In the genomic region with DNA sequence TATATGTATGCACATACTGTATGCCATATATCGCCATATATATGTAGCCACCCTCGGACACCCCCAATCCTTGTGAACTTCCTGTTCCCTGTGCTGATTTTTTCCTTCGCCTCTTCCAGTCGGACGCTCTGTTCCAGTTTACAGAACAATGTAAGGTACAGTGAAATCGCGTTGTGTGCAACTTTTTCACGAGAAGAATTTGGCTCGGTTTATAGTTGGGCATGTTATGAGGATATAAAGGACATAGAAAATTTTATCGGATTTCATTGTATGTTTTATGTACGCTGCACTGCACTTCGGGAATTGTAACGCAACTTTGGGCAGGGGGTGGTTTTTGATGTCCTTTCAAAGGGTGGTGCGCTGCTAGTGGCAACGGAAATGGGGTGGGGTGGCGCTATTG, we compare ENCODE assay signal across 4 fruit fly cellular contexts.
TF ChIP-seq lines count a peak whose summit lies in the region.

No protein-coding gene starts in this region.

- TF ChIP-seq CTCF in whole organism, embryonic (GFP tag; optimal IDR thresholded peaks at IDR 0.05; lab: Kevin White, UChicago) = no peak

TF ChIP-seq in whole organism, embryonic, 481 proteins besides CTCF, POLR2A, EP300 and RAD21 (continues in another document):
- TF ChIP-seq sob (GFP tag; IDR thresholded peaks at IDR 0.05; lab: Robert Waterston, UW) = 0 out of 2 replicates have a peak, but pooled peaks have one; percentile 10
- TF ChIP-seq CG4404 (GFP tag; IDR thresholded peaks at IDR 0.05; lab: Robert Waterston, UW) = peak; percentile 15; the same call in 1 of the 2 replicates
- TF ChIP-seq Antp (GFP tag; optimal IDR thresholded peaks at IDR 0.05; lab: Kevin White, UChicago) = peak; percentile 29
- TF ChIP-seq CG2120 (GFP tag; optimal IDR thresholded peaks at IDR 0.05; lab: Kevin White, UChicago) = peak; percentile 52
- TF ChIP-seq dmrt99B (tag; optimal IDR thresholded peaks at IDR 0.05; lab: Kevin White, UChicago) = peak; percentile 43
- TF ChIP-seq CG2889 (GFP tag; IDR thresholded peaks at IDR 0.05; lab: Robert Waterston, UW) = no peak
- no peak for TF ChIP-seq Dad (GFP tag; optimal IDR thresholded peaks at IDR 0.05; lab: Kevin White, UChicago)
- peak; percentile 6 for TF ChIP-seq pum (GFP tag; optimal IDR thresholded peaks at IDR 0.05; lab: Kevin White, UChicago)
- 0 out of 2 replicates have a peak, but pooled peaks have one; percentile 24 for TF ChIP-seq ranshi (GFP tag; IDR thresholded peaks at IDR 0.05; lab: Robert Waterston, UW)
- TF ChIP-seq org-1 (GFP tag; optimal IDR thresholded peaks at IDR 0.05; lab: Kevin White, UChicago) = peak; percentile 10
- peak; percentile 22 for TF ChIP-seq CG13296 (GFP tag; optimal IDR thresholded peaks at IDR 0.05; lab: Kevin White, UChicago)
- TF ChIP-seq CG9609 (GFP tag; optimal IDR thresholded peaks at IDR 0.05; lab: Kevin White, UChicago) = no peak
- no peak for TF ChIP-seq B-H1 (GFP tag; IDR thresholded peaks at IDR 0.05; lab: Robert Waterston, UW)
- peak; percentile 22 for TF ChIP-seq tap (tag; optimal IDR thresholded peaks at IDR 0.05; lab: Kevin White, UChicago)
- TF ChIP-seq sd (tag; optimal IDR thresholded peaks at IDR 0.05; lab: Kevin White, UChicago) = peak; percentile 30
- peak; percentile 98 for TF ChIP-seq grau (tag; optimal IDR thresholded peaks at IDR 0.05; lab: Kevin White, UChicago)
- TF ChIP-seq CG5953 (GFP tag; IDR thresholded peaks at IDR 0.05; lab: Robert Waterston, UW) = 0 out of 2 replicates have a peak, but pooled peaks have one; percentile 21
- no peak for TF ChIP-seq ftz-f1 (GFP tag; optimal IDR thresholded peaks at IDR 0.05; lab: Kevin White, UChicago)
- peak; percentile 58 for TF ChIP-seq slbo (GFP tag; IDR thresholded peaks at IDR 0.05; lab: Robert Waterston, UW)
- peak in 1 of 2 experiments; percentile 52 for TF ChIP-seq Hr51 (GFP tag; optimal IDR thresholded peaks at IDR 0.05; lab: Kevin White, UChicago)

TF ChIP-seq in whole organism, prepupa, 60 proteins besides CTCF, POLR2A, EP300 and RAD21 (continues in another document):
- no peak for TF ChIP-seq CG6808 (GFP tag; optimal IDR thresholded peaks at IDR 0.05; lab: Kevin White, UChicago)
- TF ChIP-seq CG6854 (GFP tag; optimal IDR thresholded peaks at IDR 0.05; lab: Kevin White, UChicago) = no peak
- no peak for TF ChIP-seq topi (GFP tag; optimal IDR thresholded peaks at IDR 0.05; lab: Kevin White, UChicago)
- TF ChIP-seq CG32006 (GFP tag; optimal IDR thresholded peaks at IDR 0.05; lab: Kevin White, UChicago) = peak; percentile 10
- no peak for TF ChIP-seq CG4318 (GFP tag; optimal IDR thresholded peaks at IDR 0.05; lab: Kevin White, UChicago)
- TF ChIP-seq acj6 (GFP tag; optimal IDR thresholded peaks at IDR 0.05; lab: Kevin White, UChicago) = no peak
- no peak for TF ChIP-seq Blimp-1 (GFP tag; optimal IDR thresholded peaks at IDR 0.05; lab: Kevin White, UChicago)
- no peak for TF ChIP-seq CG6276 (GFP tag; optimal IDR thresholded peaks at IDR 0.05; lab: Kevin White, UChicago)
- TF ChIP-seq Ets21C (GFP tag; optimal IDR thresholded peaks at IDR 0.05; lab: Kevin White, UChicago) = no peak
- TF ChIP-seq Hr39 (GFP tag; optimal IDR thresholded peaks at IDR 0.05; lab: Kevin White, UChicago) = no peak
- TF ChIP-seq achi (GFP tag; optimal IDR thresholded peaks at IDR 0.05; lab: Kevin White, UChicago) = no peak
- TF ChIP-seq CG1621 (tag; optimal IDR thresholded peaks at IDR 0.05; lab: Kevin White, UChicago) = no peak
- TF ChIP-seq svp (GFP tag; lab: Kevin White, UChicago) = no peak
- TF ChIP-seq eg (GFP tag; IDR thresholded peaks at IDR 0.05; lab: Robert Waterston, UW) = no peak
- TF ChIP-seq CG11762 (GFP tag; optimal IDR thresholded peaks at IDR 0.05; lab: Kevin White, UChicago; ENCODE audit: insufficient read depth) = no peak
- TF ChIP-seq salr (GFP tag; optimal IDR thresholded peaks at IDR 0.05; lab: Kevin White, UChicago) = no peak
- no peak for TF ChIP-seq Lpt (GFP tag; optimal IDR thresholded peaks at IDR 0.05; lab: Kevin White, UChicago)
- TF ChIP-seq CG6792 (GFP tag; optimal IDR thresholded peaks at IDR 0.05; lab: Kevin White, UChicago) = no peak
- TF ChIP-seq CG34406 (GFP tag; optimal IDR thresholded peaks at IDR 0.05; lab: Kevin White, UChicago) = no peak
- no peak for TF ChIP-seq ss (GFP tag; optimal IDR thresholded peaks at IDR 0.05; lab: Kevin White, UChicago)
- no peak for TF ChIP-seq Gug (GFP tag; IDR thresholded peaks at IDR 0.05; lab: Robert Waterston, UW)
- no peak for TF ChIP-seq CG3032 (tag; optimal IDR thresholded peaks at IDR 0.05; lab: Kevin White, UChicago)
- TF ChIP-seq Ets96B (tag; optimal IDR thresholded peaks at IDR 0.05; lab: Kevin White, UChicago) = no peak
- no peak for TF ChIP-seq CG31627 (GFP tag; optimal IDR thresholded peaks at IDR 0.05; lab: Kevin White, UChicago)

TF ChIP-seq in whole organism, pupa, 21 proteins besides CTCF, POLR2A, EP300 and RAD21:
- TF ChIP-seq Snoo (tag; optimal IDR thresholded peaks at IDR 0.05; lab: Kevin White, UChicago) = no peak
- no peak for TF ChIP-seq rn (GFP tag; IDR thresholded peaks at IDR 0.05; lab: Robert Waterston, UW)
- no peak for TF ChIP-seq CG13204 (GFP tag; optimal IDR thresholded peaks at IDR 0.05; lab: Kevin White, UChicago)
- no peak for TF ChIP-seq CG14655 (GFP tag; optimal IDR thresholded peaks at IDR 0.05; lab: Kevin White, UChicago)
- peak; percentile 1 for TF ChIP-seq CG8159 (tag; optimal IDR thresholded peaks at IDR 0.05; lab: Kevin White, UChicago)
- 0 out of 3 replicates have a peak, but pooled peaks have one; percentile 33 for TF ChIP-seq CG4496 (GFP tag; IDR thresholded peaks at IDR 0.05; lab: Robert Waterston, UW)
- no peak for TF ChIP-seq CG17806 (tag; optimal IDR thresholded peaks at IDR 0.05; lab: Kevin White, UChicago)
- TF ChIP-seq CG34367 (tag; optimal IDR thresholded peaks at IDR 0.05; lab: Kevin White, UChicago) = no peak
- TF ChIP-seq gl (tag; optimal IDR thresholded peaks at IDR 0.05; lab: Kevin White, UChicago) = no peak
- no peak for TF ChIP-seq Pif1A (GFP tag; optimal IDR thresholded peaks at IDR 0.05; lab: Kevin White, UChicago)
- TF ChIP-seq CG9948 (tag; optimal IDR thresholded peaks at IDR 0.05; lab: Kevin White, UChicago) = no peak
- TF ChIP-seq Pif1B (GFP tag; optimal IDR thresholded peaks at IDR 0.05; lab: Kevin White, UChicago) = no peak
- TF ChIP-seq CG15710 (tag; optimal IDR thresholded peaks at IDR 0.05; lab: Kevin White, UChicago) = peak; percentile 4
- TF ChIP-seq CG8301 (tag; optimal IDR thresholded peaks at IDR 0.05; lab: Kevin White, UChicago) = no peak
- TF ChIP-seq EcR (GFP tag; optimal IDR thresholded peaks at IDR 0.05; lab: Kevin White, UChicago) = no peak

TF ChIP-seq in whole organism, wandering third instar larva, 38 proteins besides CTCF, POLR2A, EP300 and RAD21:
- TF ChIP-seq dsf (GFP tag; optimal IDR thresholded peaks at IDR 0.05; lab: Kevin White, UChicago; ENCODE audit: borderline replicate concordance) (no peak), jim (GFP tag; optimal IDR thresholded peaks at IDR 0.05; lab: Kevin White, UChicago) (no peak), lola (GFP tag; optimal IDR thresholded peaks at IDR 0.05; lab: Kevin White, UChicago) (no peak), Hr78 (GFP tag; optimal IDR thresholded peaks at IDR 0.05; lab: Kevin White, UChicago) (no peak), CrebA (GFP tag; optimal IDR thresholded peaks at IDR 0.05; lab: Kevin White, UChicago; ENCODE audit: borderline replicate concordance) (no peak), OdsH (GFP tag; optimal IDR thresholded peaks at IDR 0.05; lab: Kevin White, UChicago) (no peak), HLH106 (tag; optimal IDR thresholded peaks at IDR 0.05; lab: Kevin White, UChicago) (peak; percentile 16), Jra (GFP tag; optimal IDR thresholded peaks at IDR 0.05; lab: Kevin White, UChicago) (no peak), h (GFP tag; optimal IDR thresholded peaks at IDR 0.05; lab: Kevin White, UChicago) (peak; percentile 12), ey (GFP tag; optimal IDR thresholded peaks at IDR 0.05; lab: Kevin White, UChicago) (no peak), foxo (GFP tag; optimal IDR thresholded peaks at IDR 0.05; lab: Kevin White, UChicago) (peak in 1 of 2 experiments; percentile 20), Mio (GFP tag; optimal IDR thresholded peaks at IDR 0.05; lab: Kevin White, UChicago) (no peak), woc (GFP tag; optimal IDR thresholded peaks at IDR 0.05; lab: Kevin White, UChicago) (peak; percentile 49), fru (GFP tag; optimal IDR thresholded peaks at IDR 0.05; lab: Kevin White, UChicago) (peak; percentile 2)
